Fruit fly (Drosophila melanogaster) whole organism, embryonic: ENCODE measurements around the gene Sfxn2.

Source experiments
- Abd-B ChIP-seq: fragments of 200-800 bp; sonication (Bioruptor generic); optimal IDR thresholded peaks from 2 replicates; lab custom pipeline; 2018; ENCODE audit warnings: missing biosample characterization, mild to moderate bottlenecking, missing genetic modification characterization, moderate library complexity
- CG10147 ChIP-seq: fragments of 200-800 bp; sonication (Bioruptor generic); optimal IDR thresholded peaks from 2 replicates; lab custom pipeline; 2019; ENCODE audit warnings: missing biosample characterization, mild to moderate bottlenecking, missing genetic modification characterization, moderate library complexity
- CG10209 ChIP-seq: fragments of 200-800 bp; sonication (Bioruptor generic); optimal IDR thresholded peaks from 3 replicates; lab custom pipeline; 2017; ENCODE audit warnings: missing biosample characterization, mild to moderate bottlenecking, missing genetic modification characterization, missing genetic modification reagents
- CG1024 ChIP-seq: fragments of 200-800 bp; sonication (Bioruptor generic); IDR thresholded peaks from 2 replicates; pipeline ENCODE4 v1.3.6; 2022; ENCODE audit warnings: missing biosample characterization, missing genetic modification characterization
- CG11093 ChIP-seq: fragments of 200-800 bp; sonication (Bioruptor generic); IDR thresholded peaks from 3 replicates; pipeline ENCODE4 v1.3.6; 2022; ENCODE audit warnings: missing biosample characterization, missing genetic modification characterization
- CG11560 ChIP-seq: fragments of 200-800 bp; sonication (Bioruptor generic); IDR thresholded peaks from 3 replicates; pipeline ENCODE4 v1.3.6; 2022; ENCODE audit warnings: missing biosample characterization, missing genetic modification characterization
- CG12391 ChIP-seq: fragments of 200-800 bp; sonication (Bioruptor generic); optimal IDR thresholded peaks from 3 replicates; lab custom pipeline; 2018; ENCODE audit warnings: missing biosample characterization, mild to moderate bottlenecking, missing genetic modification characterization, moderate library complexity
- CG12942 ChIP-seq: fragments of 200-800 bp; sonication (Bioruptor generic); optimal IDR thresholded peaks from 3 replicates; lab custom pipeline; 2016; ENCODE audit warnings: missing biosample characterization, missing genetic modification characterization
- CG13287 ChIP-seq: fragments of 200-800 bp; sonication (Bioruptor generic); IDR thresholded peaks from 2 replicates; pipeline ENCODE4 v1.3.6; 2022; ENCODE audit warnings: missing biosample characterization, missing genetic modification characterization; ENCODE audit not compliant: partially characterized antibody
- CG13775 ChIP-seq: fragments of 200-800 bp; sonication (Bioruptor generic); optimal IDR thresholded peaks from 3 replicates; lab custom pipeline; 2017; ENCODE audit warnings: missing biosample characterization, mild to moderate bottlenecking, missing genetic modification characterization
- CG15269 ChIP-seq: fragments of 200-800 bp; sonication (Bioruptor generic); optimal IDR thresholded peaks from 2 replicates; lab custom pipeline; 2018; ENCODE audit warnings: missing biosample characterization, mild to moderate bottlenecking, missing genetic modification characterization, moderate library complexity
- CG15479 ChIP-seq: fragments of 200-800 bp; sonication (Bioruptor generic); optimal IDR thresholded peaks from 3 replicates; lab custom pipeline; 2019; ENCODE audit warnings: missing biosample characterization, mild to moderate bottlenecking, missing genetic modification characterization, moderate library complexity
- CG17829 ChIP-seq: fragments of 200-800 bp; optimal IDR thresholded peaks from 2 replicates; lab custom pipeline; 2019; ENCODE audit warnings: missing biosample characterization, mild to moderate bottlenecking, missing genetic modification characterization, moderate library complexity
- CG18764 ChIP-seq: fragments of 200-800 bp; sonication (Bioruptor generic); optimal IDR thresholded peaks from 3 replicates; lab custom pipeline; 2016; ENCODE audit warnings: missing biosample characterization, missing genetic modification characterization
- CG2120 ChIP-seq: fragments of 200-800 bp; sonication (Bioruptor generic); optimal IDR thresholded peaks from 3 replicates; lab custom pipeline; 2016; ENCODE audit warnings: missing biosample characterization, missing genetic modification characterization
- CG30020 ChIP-seq: fragments of 200-800 bp; optimal IDR thresholded peaks from 2 replicates; lab custom pipeline; 2019; ENCODE audit warnings: missing biosample characterization, mild to moderate bottlenecking, missing genetic modification characterization, moderate library complexity
- CG30403 ChIP-seq: fragments of 200-800 bp; sonication (Bioruptor generic); optimal IDR thresholded peaks from 3 replicates; lab custom pipeline; 2016; ENCODE audit warnings: missing biosample characterization, missing genetic modification characterization
- CG3407 ChIP-seq: fragments of 200-800 bp; sonication (Bioruptor generic); optimal IDR thresholded peaks from 2 replicates; lab custom pipeline; 2018; ENCODE audit warnings: missing biosample characterization, mild to moderate bottlenecking, missing genetic modification characterization
- CG43689 ChIP-seq: fragments of 200-800 bp; sonication (Bioruptor generic); IDR thresholded peaks from 2 replicates; pipeline ENCODE4 v1.3.6; 2022; ENCODE audit warnings: missing biosample characterization, missing genetic modification characterization
- CG4404 ChIP-seq: fragments of 200-800 bp; sonication (Bioruptor generic); IDR thresholded peaks from 2 replicates; pipeline ENCODE4 v1.3.6; 2022; ENCODE audit warnings: missing biosample characterization, missing genetic modification characterization
- CG4820 ChIP-seq: fragments of 200-800 bp; sonication (Bioruptor generic); optimal IDR thresholded peaks from 3 replicates; lab custom pipeline; 2016; ENCODE audit warnings: missing biosample characterization, missing genetic modification characterization
- CG7556 ChIP-seq: fragments of 200-800 bp; sonication (Bioruptor generic); optimal IDR thresholded peaks from 2 replicates; lab custom pipeline; 2017; ENCODE audit warnings: missing biosample characterization, mild to moderate bottlenecking, missing genetic modification characterization
- CG8388 ChIP-seq: fragments of 200-800 bp; sonication (Bioruptor generic); optimal IDR thresholded peaks from 2 replicates; lab custom pipeline; 2019; ENCODE audit warnings: missing biosample characterization, mild to moderate bottlenecking, missing genetic modification characterization, moderate library complexity
- Chrac-16 ChIP-seq: fragments of 200-800 bp; sonication (Bioruptor generic); optimal IDR thresholded peaks from 3 replicates; lab custom pipeline; 2016; ENCODE audit warnings: missing biosample characterization, missing genetic modification characterization
- Dbx ChIP-seq: fragments of 200-800 bp; sonication (Bioruptor generic); IDR thresholded peaks from 3 replicates; pipeline ENCODE4 v1.3.6; 2022; ENCODE audit warnings: missing biosample characterization, missing genetic modification characterization
- Dip3 ChIP-seq: fragments of 200-800 bp; sonication (Bioruptor generic); optimal IDR thresholded peaks from 3 replicates; lab custom pipeline; 2016; ENCODE audit warnings: missing biosample characterization, missing genetic modification characterization
- GATAe ChIP-seq: fragments of 200-800 bp; sonication (Bioruptor generic); conservative IDR thresholded peaks from 2 replicates; pipeline ENCODE4 v1.3.6; 2022; ENCODE audit warnings: missing biosample characterization, missing genetic modification characterization
- HLH3B ChIP-seq: fragments of 200-800 bp; sonication (Bioruptor generic); IDR thresholded peaks from 2 replicates; pipeline ENCODE4 v1.3.6; 2022; ENCODE audit warnings: missing biosample characterization, missing genetic modification characterization
- Lhr ChIP-seq: fragments of 200-800 bp; sonication (Bioruptor generic); optimal IDR thresholded peaks from 3 replicates; lab custom pipeline; 2017; ENCODE audit warnings: mild to moderate bottlenecking, missing biosample characterization, missing genetic modification reagents, missing genetic modification characterization
- NC2α ChIP-seq: fragments of 200-800 bp; sonication (Bioruptor generic); optimal IDR thresholded peaks from 2 replicates; lab custom pipeline; 2016; ENCODE audit warnings: missing biosample characterization, missing genetic modification characterization
- Neu2 ChIP-seq: fragments of 200-800 bp; sonication (Bioruptor generic); optimal IDR thresholded peaks from 3 replicates; lab custom pipeline; 2016; ENCODE audit warnings: missing biosample characterization, missing genetic modification characterization, borderline replicate concordance
- Nf-YB ChIP-seq: fragments of 200-800 bp; sonication (Bioruptor generic); optimal IDR thresholded peaks from 3 replicates; lab custom pipeline; 2019; ENCODE audit warnings: missing biosample characterization, mild to moderate bottlenecking, missing genetic modification characterization, moderate library complexity
- Oli ChIP-seq: fragments of 200-800 bp; sonication (Bioruptor generic); optimal IDR thresholded peaks from 2 replicates; lab custom pipeline; 2018; ENCODE audit warnings: missing biosample characterization, mild to moderate bottlenecking, missing genetic modification characterization, moderate library complexity
- Scr ChIP-seq: fragments of 200-800 bp; sonication (Bioruptor generic); IDR thresholded peaks from 2 replicates; pipeline ENCODE4 v1.3.6; 2022; ENCODE audit warnings: missing biosample characterization, missing genetic modification characterization; ENCODE audit not compliant: partially characterized antibody
- Ssrp ChIP-seq: fragments of 200-800 bp; sonication (Bioruptor generic); optimal IDR thresholded peaks from 2 replicates; lab custom pipeline; 2018; ENCODE audit warnings: missing biosample characterization, mild to moderate bottlenecking, missing genetic modification characterization, moderate library complexity
- cato ChIP-seq: fragments of 200-800 bp; sonication (Bioruptor generic); optimal IDR thresholded peaks from 2 replicates; lab custom pipeline; 2016; ENCODE audit warnings: missing biosample characterization, missing genetic modification characterization, borderline replicate concordance
- danr ChIP-seq: fragments of 200-800 bp; sonication (Bioruptor generic); IDR thresholded peaks from 2 replicates; pipeline ENCODE4 v1.3.6; 2022; ENCODE audit warnings: missing biosample characterization, missing genetic modification characterization
- dysf ChIP-seq: fragments of 200-800 bp; sonication (Bioruptor generic); IDR thresholded peaks from 3 replicates; pipeline ENCODE4 v1.3.6; 2022; ENCODE audit warnings: missing biosample characterization, missing genetic modification characterization
- gsb-n ChIP-seq: fragments of 200-800 bp; sonication (Bioruptor generic); optimal IDR thresholded peaks from 3 replicates; lab custom pipeline; 2018; ENCODE audit warnings: missing biosample characterization, mild to moderate bottlenecking, missing genetic modification characterization
- klu ChIP-seq: fragments of 200-800 bp; sonication (Bioruptor generic); IDR thresholded peaks from 2 replicates; pipeline ENCODE4 v1.3.6; 2022; ENCODE audit warnings: missing biosample characterization, missing genetic modification characterization
- lov ChIP-seq, 2 experiments: fragments of 200-800 bp in 1 of 2; fragments of >200 bp in 1 of 2; sonication (Bioruptor generic) in 1 of 2; IDR thresholded peaks in 1 of 2; optimal IDR thresholded peaks in 1 of 2; 2 replicates in 1 of 2; 3 replicates in 1 of 2; pipeline versions ENCODE4 v1.3.6 to Lab custom; 2017 to 2022; ENCODE audit warnings: missing biosample characterization in 1 of 2, missing genetic modification characterization in 1 of 2
- onecut ChIP-seq: fragments of 200-800 bp; sonication (Bioruptor generic); IDR thresholded peaks from 2 replicates; pipeline ENCODE4 v1.3.6; 2022; ENCODE audit warnings: missing biosample characterization, missing genetic modification characterization
- phol ChIP-seq: fragments of 200-800 bp; sonication (Bioruptor generic); optimal IDR thresholded peaks from 3 replicates; lab custom pipeline; 2018; ENCODE audit warnings: missing biosample characterization, mild to moderate bottlenecking, missing genetic modification characterization, moderate library complexity
- so ChIP-seq: fragments of 200-800 bp; sonication (Bioruptor generic); IDR thresholded peaks from 3 replicates; pipeline ENCODE4 v1.3.6; 2022; ENCODE audit warnings: missing biosample characterization, missing genetic modification characterization
- tna ChIP-seq: fragments of 200-800 bp; sonication (Bioruptor generic); IDR thresholded peaks from 2 replicates; pipeline ENCODE4 v1.3.6; 2022; ENCODE audit warnings: missing biosample characterization, missing genetic modification characterization; ENCODE audit not compliant: partially characterized antibody
- unpg ChIP-seq: fragments of 200-800 bp; sonication (Bioruptor generic); optimal IDR thresholded peaks from 3 replicates; lab custom pipeline; 2018; ENCODE audit warnings: missing biosample characterization, mild to moderate bottlenecking, missing genetic modification characterization, moderate library complexity
- wor ChIP-seq: fragments of 200-800 bp; sonication (Bioruptor generic); IDR thresholded peaks from 2 replicates; pipeline ENCODE4 v1.3.6; 2022; ENCODE audit warnings: missing biosample characterization, missing genetic modification characterization
- zen2 ChIP-seq: fragments of 200-800 bp; sonication (Bioruptor generic); IDR thresholded peaks from 3 replicates; pipeline ENCODE4 v1.3.6; 2022; ENCODE audit warnings: missing biosample characterization, missing genetic modification characterization; ENCODE audit not compliant: partially characterized antibody

Sfxn2 gene

DNA sequence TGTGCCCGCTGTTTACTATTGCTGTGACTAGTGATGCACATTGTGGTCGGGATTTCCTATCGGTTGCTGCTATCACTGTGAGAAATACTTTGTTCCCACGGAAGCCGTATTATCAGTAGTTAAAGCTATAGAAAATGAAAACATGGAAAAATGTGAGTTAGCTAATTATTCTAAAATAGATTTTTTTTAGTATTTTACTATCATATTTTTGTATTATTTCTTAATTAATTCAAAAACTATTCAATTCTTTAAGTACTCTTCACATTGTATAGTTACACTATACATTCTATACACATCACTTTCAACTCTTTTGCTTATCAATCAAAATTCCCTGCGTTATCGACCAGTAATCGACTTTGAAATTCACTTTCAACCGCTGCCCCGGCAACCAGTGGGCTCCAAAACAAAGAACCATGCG is 34.7 kb downstream of the Sfxn2 start, which contains the start of the genes Naxd and CG14079 (continued):
- TF ChIP-seq CG15479 (GFP tag; lab: Kevin White, UChicago) = no peak
- TF ChIP-seq gsb-n (tag; lab: Kevin White, UChicago) = peak; percentile 55
- TF ChIP-seq CG8388 (GFP tag; lab: Kevin White, UChicago) = peak; percentile 66
- TF ChIP-seq CG43689 (GFP tag; lab: Robert Waterston, UW) = 0 out of 2 replicates have a peak, but pooled peaks have one; percentile 38
- TF ChIP-seq CG2120 (GFP tag; lab: Kevin White, UChicago) = peak; percentile 73
- no peak for TF ChIP-seq zen2 (GFP tag; lab: Robert Waterston, UW)
- TF ChIP-seq dysf (GFP tag; lab: Robert Waterston, UW) = peak; percentile 74; the same call in 2 of the 3 replicates
- peak; percentile 62 for TF ChIP-seq Oli (tag; lab: Kevin White, UChicago)
- peak; percentile 53 for TF ChIP-seq cato (GFP tag; lab: Kevin White, UChicago)
- TF ChIP-seq CG17829 (tag; lab: Kevin White, UChicago) = peak; percentile 57
- TF ChIP-seq Dip3 (GFP tag; lab: Kevin White, UChicago) = peak; percentile 27
- peak; percentile 69 for TF ChIP-seq Chrac-16 (GFP tag; lab: Kevin White, UChicago)
- TF ChIP-seq CG15269 (tag; lab: Kevin White, UChicago) = peak; percentile 77
- TF ChIP-seq CG30020 (tag; lab: Kevin White, UChicago) = peak; percentile 31
- TF ChIP-seq Neu2 (GFP tag; lab: Kevin White, UChicago) = no peak
- peak; percentile 74 for TF ChIP-seq Ssrp
- peak; percentile 48 for TF ChIP-seq CG4820 (GFP tag; lab: Kevin White, UChicago)
- TF ChIP-seq CG7556 (GFP tag; lab: Kevin White, UChicago) = peak; percentile 61
- peak; percentile 47 for TF ChIP-seq Nf-YB (GFP tag; lab: Kevin White, UChicago)
- no peak for TF ChIP-seq onecut
- 0 out of 3 replicates have a peak, but pooled peaks have one; percentile 17 for TF ChIP-seq Dbx (GFP tag; lab: Robert Waterston, UW)
- TF ChIP-seq Abd-B (GFP tag; lab: Kevin White, UChicago) = peak; percentile 41
- TF ChIP-seq lov (optimal IDR thresholded peaks at IDR 0.05; lab: Kevin White, UChicago) = no peak
- 0 out of 3 replicates have a peak, but pooled peaks have one; percentile 17 for TF ChIP-seq lov (GFP tag; IDR thresholded peaks at IDR 0.05; lab: Robert Waterston, UW)
- peak; percentile 67 for TF ChIP-seq CG10209 (GFP tag; lab: Kevin White, UChicago)
- 0 out of 2 replicates have a peak, but pooled peaks have one; percentile 22 for TF ChIP-seq CG4404 (GFP tag; lab: Robert Waterston, UW)
- peak; percentile 41 for TF ChIP-seq CG3407
- 0 out of 3 replicates have a peak, but pooled peaks have one; percentile 31 for TF ChIP-seq CG11560 (tag; lab: Robert Waterston, UW)
- peak; percentile 45; the same call in 1 of the 3 replicates for TF ChIP-seq so (GFP tag; lab: Robert Waterston, UW)
- TF ChIP-seq CG13775 (GFP tag; lab: Kevin White, UChicago) = peak; percentile 67
- TF ChIP-seq CG30403 = peak; percentile 73
- TF ChIP-seq CG12942 = peak; percentile 74
- TF ChIP-seq CG18764 (GFP tag; lab: Kevin White, UChicago) = peak; percentile 15
- no peak; the same call in 1 of the 2 replicates for TF ChIP-seq GATAe (GFP tag; lab: Robert Waterston, UW)
- TF ChIP-seq CG1024 (GFP tag; lab: Robert Waterston, UW) = no peak
- no peak for TF ChIP-seq CG13287 (GFP tag; lab: Robert Waterston, UW)
- peak; percentile 64; the same call in 1 of the 3 replicates for TF ChIP-seq CG11093 (GFP tag; lab: Robert Waterston, UW)
- TF ChIP-seq Lhr = peak; percentile 27
- TF ChIP-seq phol (tag; lab: Kevin White, UChicago) = peak; percentile 59
- TF ChIP-seq wor (GFP tag; lab: Robert Waterston, UW) = no peak
- 0 out of 2 replicates have a peak, but pooled peaks have one; percentile 27 for TF ChIP-seq Scr (GFP tag; lab: Robert Waterston, UW)
- no peak for TF ChIP-seq CG10147 (GFP tag; lab: Kevin White, UChicago)
- TF ChIP-seq tna (GFP tag; lab: Robert Waterston, UW) = no peak
- peak; percentile 77 for TF ChIP-seq unpg
- TF ChIP-seq danr (GFP tag; lab: Robert Waterston, UW) = no peak
- TF ChIP-seq HLH3B (GFP tag; lab: Robert Waterston, UW) = peak; percentile 52; the same call in 1 of the 2 replicates
- TF ChIP-seq NC2α (GFP tag; lab: Kevin White, UChicago) = no peak
- peak; percentile 81 for TF ChIP-seq CG12391 (tag; lab: Kevin White, UChicago)
- TF ChIP-seq klu (GFP tag; lab: Robert Waterston, UW) = peak; percentile 31; the same call in 1 of the 2 replicates
